Worm (Caenorhabditis elegans): Measurements from ENCODE around the gene F20D12.12.
A peak's percentile ranks its signal among the peaks of the same experiment; 100 is the strongest.

F20D12.12 gene

DNA sequence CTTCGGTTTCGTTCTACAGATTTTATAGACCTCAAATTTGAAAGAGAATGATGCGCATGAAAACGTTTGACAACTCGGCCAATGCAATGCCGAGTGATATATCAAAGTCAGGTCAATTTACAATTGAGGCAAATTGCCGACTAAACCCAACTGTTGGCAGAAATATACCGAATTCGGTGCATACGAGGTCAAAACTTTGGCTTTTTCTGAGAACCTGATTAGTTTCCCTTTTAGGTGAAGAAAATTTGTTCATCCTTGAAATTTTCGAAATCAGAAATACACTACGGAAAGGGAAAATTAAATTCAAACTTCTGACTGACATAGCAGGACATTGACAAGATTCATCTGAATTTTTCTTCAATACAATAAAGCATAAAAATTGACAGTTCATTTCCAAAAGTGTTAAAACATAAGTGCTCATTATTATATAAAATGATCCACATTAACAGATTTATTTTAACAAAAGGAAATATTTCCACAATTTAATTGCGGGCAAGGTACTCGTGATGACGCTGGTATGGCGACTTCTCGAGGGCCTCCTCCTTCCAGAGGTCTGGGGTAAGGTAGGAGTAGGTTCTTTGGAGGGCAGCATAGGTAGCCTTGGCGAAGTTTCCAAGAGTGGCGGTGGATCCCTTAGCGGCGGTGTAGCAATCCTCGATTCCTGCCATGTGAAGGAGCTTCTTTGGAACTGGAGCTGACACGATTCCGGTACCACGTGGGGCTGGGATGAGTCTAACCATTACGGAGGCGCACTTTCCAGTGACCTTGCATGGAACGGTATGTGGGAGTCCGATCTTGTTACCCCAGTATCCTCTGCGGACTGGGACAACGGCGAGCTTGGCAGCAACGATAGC, 22.0 kb upstream of the F20D12.12 start:
- no peak for TF ChIP-seq ztf-4 (tag; optimal IDR thresholded peaks at IDR 0.05)
- TF ChIP-seq R02D3.7 (tag; optimal IDR thresholded peaks at IDR 0.05), result peak; percentile 3
- no peak for TF ChIP-seq skn-1 (tag; optimal IDR thresholded peaks at IDR 0.05)
- TF ChIP-seq snpc-4 (tag; optimal IDR thresholded peaks at IDR 0.05), result no peak
- peak; percentile 14 for TF ChIP-seq nhr-23 (tag; optimal IDR thresholded peaks at IDR 0.05)
- TF ChIP-seq aly-2 (tag; optimal IDR thresholded peaks at IDR 0.05), result peak; percentile 52
- TF ChIP-seq ceh-82 (tag; optimal IDR thresholded peaks at IDR 0.05), result no peak
- no peak for TF ChIP-seq sea-2 (GFP tag; optimal IDR thresholded peaks at IDR 0.05)
- TF ChIP-seq eor-1 (tag; optimal IDR thresholded peaks at IDR 0.05), result no peak
- TF ChIP-seq ama-1 (optimal IDR thresholded peaks at IDR 0.05), result peak; percentile 46
- no peak for TF ChIP-seq ZK546.5 (tag; optimal IDR thresholded peaks at IDR 0.05)
- no peak for TF ChIP-seq fkh-10 (GFP tag; optimal IDR thresholded peaks at IDR 0.05)
- no peak for TF ChIP-seq unc-39 (tag; optimal IDR thresholded peaks at IDR 0.05)

DNA sequence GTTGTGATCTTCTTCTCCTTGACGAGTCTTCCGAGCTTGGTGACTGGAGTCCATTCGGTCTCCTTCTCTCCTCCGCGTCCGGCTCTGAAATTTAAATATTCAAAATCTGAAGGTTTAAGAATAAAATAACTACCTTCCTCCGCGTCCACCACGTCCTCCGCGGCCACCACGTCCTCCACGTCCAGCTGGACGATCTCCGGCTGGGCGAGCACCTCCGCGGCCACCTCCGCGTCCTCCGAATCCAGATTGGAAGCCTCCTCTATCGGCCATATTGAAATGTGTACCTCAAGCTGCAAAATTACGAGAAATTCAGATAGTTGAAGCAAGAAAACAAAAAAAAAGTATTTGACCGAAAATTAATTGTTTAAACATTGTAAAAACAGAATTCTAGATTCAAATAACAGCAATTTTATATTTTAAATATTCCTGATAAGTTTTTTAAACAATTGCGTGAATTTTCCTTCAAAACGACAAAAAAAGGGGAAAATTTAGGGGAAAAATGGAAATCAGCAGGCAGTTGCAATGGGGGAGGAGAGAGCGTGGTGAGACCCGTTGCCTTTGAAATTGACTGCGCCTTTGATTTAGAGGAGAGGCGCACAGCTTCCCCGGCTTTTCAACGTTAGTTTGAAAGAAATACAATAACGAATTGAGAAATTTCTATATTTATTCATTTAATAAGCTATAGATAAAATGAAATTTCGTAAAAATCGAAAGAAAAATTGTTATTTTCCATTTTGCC, 21.0 kb upstream of the F20D12.12 start, which contains the start of gene rps-2:
Gene rps-2, minus strand, starts transcription at position 290 of the 739 bp plus-strand sequence.
- TF ChIP-seq nhr-77 (tag; optimal IDR thresholded peaks at IDR 0.05) (no peak), nhr-67 (tag; optimal IDR thresholded peaks at IDR 0.05) (no peak), nhr-23 (tag; optimal IDR thresholded peaks at IDR 0.05) (no peak), nhr-25 (tag; optimal IDR thresholded peaks at IDR 0.05) (peak; percentile 21), nhr-237 (tag; optimal IDR thresholded peaks at IDR 0.05) (no peak), nhr-11 (tag; optimal IDR thresholded peaks at IDR 0.05) (no peak), pqm-1 (tag; optimal IDR thresholded peaks at IDR 0.05) (no peak), ama-1 (optimal IDR thresholded peaks at IDR 0.05) (no peak), egl-5 (tag; optimal IDR thresholded peaks at IDR 0.05) (peak; percentile 58), mml-1 (tag; optimal IDR thresholded peaks at IDR 0.05) (no peak), lin-15B (tag; optimal IDR thresholded peaks at IDR 0.05) (peak; percentile 41)

DNA sequence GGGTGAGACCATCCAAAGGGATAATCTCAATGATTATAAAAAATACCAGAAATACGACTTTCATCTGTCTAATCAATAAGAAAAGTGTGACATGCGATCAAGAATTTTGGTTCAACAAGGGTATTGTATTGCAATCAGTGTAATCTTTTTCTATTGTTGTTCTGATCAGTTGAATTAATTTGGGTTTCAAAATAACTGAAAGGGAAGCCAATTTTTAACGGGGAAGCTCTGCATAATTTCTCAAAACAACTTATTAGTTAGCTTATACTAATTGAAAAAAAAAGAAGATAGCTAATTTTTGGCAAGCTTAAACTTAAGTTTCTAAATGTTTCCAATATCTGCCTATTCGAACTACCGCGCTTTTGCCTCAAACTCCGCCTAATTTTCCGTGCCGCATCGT, 20.0 kb upstream of the F20D12.12 start, which contains the start of gene C49H3.12:
Gene C49H3.12, minus strand, starts transcription at position 101 of the 400 bp plus-strand sequence.
- no peak for TF ChIP-seq lin-39 (tag; optimal IDR thresholded peaks at IDR 0.05)
- no peak for TF ChIP-seq nfya-1 (tag; optimal IDR thresholded peaks at IDR 0.05; ENCODE audit: insufficient read depth)
- no peak for TF ChIP-seq ztf-4 (tag; optimal IDR thresholded peaks at IDR 0.05)
- TF ChIP-seq fkh-2 (tag; optimal IDR thresholded peaks at IDR 0.05), result no peak
- TF ChIP-seq tbx-2 (tag; optimal IDR thresholded peaks at IDR 0.05), result no peak
- no peak for TF ChIP-seq daf-12 (tag; optimal IDR thresholded peaks at IDR 0.05)
- TF ChIP-seq lin-15B (tag; optimal IDR thresholded peaks at IDR 0.05), result no peak
- no peak for TF ChIP-seq eor-1 (tag; optimal IDR thresholded peaks at IDR 0.05)
- no peak for TF ChIP-seq nhr-67 (tag; optimal IDR thresholded peaks at IDR 0.05)
- no peak for TF ChIP-seq ceh-28 (tag; optimal IDR thresholded peaks at IDR 0.05)
- no peak for TF ChIP-seq jun-1 (tag; optimal IDR thresholded peaks at IDR 0.05)
- no peak for TF ChIP-seq fkh-10 (GFP tag; optimal IDR thresholded peaks at IDR 0.05)
- TF ChIP-seq unc-39 (tag; optimal IDR thresholded peaks at IDR 0.05), result no peak
- no peak for TF ChIP-seq sea-2 (GFP tag; optimal IDR thresholded peaks at IDR 0.05)
- no peak for TF ChIP-seq pha-4 (tag; optimal IDR thresholded peaks at IDR 0.05)
- no peak for TF ChIP-seq lsy-12 (tag; optimal IDR thresholded peaks at IDR 0.05)

DNA sequence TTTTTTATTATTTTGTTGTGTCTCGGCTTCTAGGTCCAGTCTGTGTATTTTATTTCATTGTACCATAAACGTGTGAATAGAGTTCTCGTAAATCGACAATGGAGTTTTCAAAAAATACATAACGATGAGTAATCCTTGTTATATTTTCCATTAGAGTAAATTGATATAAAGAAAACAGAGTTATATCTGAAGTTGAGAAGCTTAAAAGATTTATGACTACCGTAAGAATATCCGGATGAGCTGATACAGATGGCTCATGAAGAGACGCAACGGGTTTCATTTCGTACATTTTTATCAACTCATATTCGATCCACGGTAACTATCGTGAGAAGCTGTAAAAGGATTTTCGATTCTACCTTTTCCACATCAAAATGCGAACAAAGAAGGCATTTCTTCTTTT, 19.4 kb upstream of the F20D12.12 start, which contains the start of gene gcy-8:
Gene gcy-8, plus strand, starts transcription at position 301 of the 400 bp plus-strand sequence.
- TF ChIP-seq nhr-28 (tag; optimal IDR thresholded peaks at IDR 0.05) (no peak), mdl-1 (tag; optimal IDR thresholded peaks at IDR 0.05) (no peak), ceh-16 (tag; optimal IDR thresholded peaks at IDR 0.05) (no peak), nhr-237 (tag; optimal IDR thresholded peaks at IDR 0.05) (no peak), nhr-76 (tag; optimal IDR thresholded peaks at IDR 0.05) (no peak), skn-1 (tag; optimal IDR thresholded peaks at IDR 0.05) (no peak), lin-39 (tag; optimal IDR thresholded peaks at IDR 0.05) (no peak), tbx-2 (tag; optimal IDR thresholded peaks at IDR 0.05) (no peak), jun-1 (tag; optimal IDR thresholded peaks at IDR 0.05) (no peak), ZK546.5 (tag; optimal IDR thresholded peaks at IDR 0.05) (no peak)
